Fruit fly (Drosophila melanogaster): Measurements from ENCODE around the gene Klp67A.
A peak's percentile ranks its signal among the peaks of the same experiment; 100 is the strongest.

Gene Klp67A

dm6 chr3L:9401354-9402156 is 34.7 kb upstream of the Klp67A start:
- no peak for TF ChIP-seq CG10631 (GFP tag; optimal IDR thresholded peaks at IDR 0.05)
- peak; percentile 44 to 72 for TF ChIP-seq ss (GFP tag; optimal IDR thresholded peaks at IDR 0.05)
- no peak for TF ChIP-seq CG3919 (GFP tag; optimal IDR thresholded peaks at IDR 0.05)
- no peak for TF ChIP-seq CG6276 (GFP tag; optimal IDR thresholded peaks at IDR 0.05)
- peak; percentile 56; the same call in 2 of the 3 replicates for TF ChIP-seq CG6163 (GFP tag; IDR thresholded peaks at IDR 0.05)
- no peak for TF ChIP-seq Met (GFP tag; optimal IDR thresholded peaks at IDR 0.05)
- no peak for TF ChIP-seq fd59A (GFP tag; optimal IDR thresholded peaks at IDR 0.05)
- TF ChIP-seq lz (GFP tag; optimal IDR thresholded peaks at IDR 0.05) = no peak
- TF ChIP-seq CG9139 (GFP tag; optimal IDR thresholded peaks at IDR 0.05) = peak; percentile 13
- peak; percentile 30 for TF ChIP-seq CG1621 (tag; optimal IDR thresholded peaks at IDR 0.05)
- TF ChIP-seq fkh (GFP tag; optimal IDR thresholded peaks at IDR 0.05) = peak; percentile 1
- TF ChIP-seq pdm3 (GFP tag; optimal IDR thresholded peaks at IDR 0.05) = no peak
- TF ChIP-seq CG3032 (tag; optimal IDR thresholded peaks at IDR 0.05) = no peak
- no peak for TF ChIP-seq CG6854 (GFP tag; optimal IDR thresholded peaks at IDR 0.05)
- TF ChIP-seq vri (GFP tag; optimal IDR thresholded peaks at IDR 0.05) = peak; percentile 67
- TF ChIP-seq CG16779 (tag; optimal IDR thresholded peaks at IDR 0.05) = peak; percentile 15
- no peak for TF ChIP-seq dac (GFP tag; optimal IDR thresholded peaks at IDR 0.05)
- TF ChIP-seq Ets96B (tag; optimal IDR thresholded peaks at IDR 0.05) = no peak
- no peak for TF ChIP-seq acj6 (GFP tag; optimal IDR thresholded peaks at IDR 0.05)
- TF ChIP-seq topi (GFP tag; optimal IDR thresholded peaks at IDR 0.05) = no peak
- no peak for TF ChIP-seq CG8319 (GFP tag; optimal IDR thresholded peaks at IDR 0.05)
- no peak for TF ChIP-seq svp (GFP tag)
- no peak for TF ChIP-seq Eip93F (GFP tag; optimal IDR thresholded peaks at IDR 0.05)
- no peak for TF ChIP-seq CG6792 (GFP tag; optimal IDR thresholded peaks at IDR 0.05)
- no peak for TF ChIP-seq Sox15 (GFP tag; optimal IDR thresholded peaks at IDR 0.05)
- TF ChIP-seq CG4318 (GFP tag; optimal IDR thresholded peaks at IDR 0.05) = no peak
- no peak for TF ChIP-seq CG11294 (GFP tag; IDR thresholded peaks at IDR 0.05)
- no peak for TF ChIP-seq Sox14 (GFP tag; optimal IDR thresholded peaks at IDR 0.05)
- TF ChIP-seq CG7368 (GFP tag; optimal IDR thresholded peaks at IDR 0.05) = no peak
- no peak for TF ChIP-seq salr (GFP tag; optimal IDR thresholded peaks at IDR 0.05)
- TF ChIP-seq CG32006 (GFP tag; optimal IDR thresholded peaks at IDR 0.05) = no peak
- TF ChIP-seq OdsH (GFP tag; optimal IDR thresholded peaks at IDR 0.05) = no peak
- TF ChIP-seq Eip75B (GFP tag; optimal IDR thresholded peaks at IDR 0.05) = no peak
- TF ChIP-seq Eip78C (GFP tag) = no peak
- no peak for TF ChIP-seq Smox (GFP tag; optimal IDR thresholded peaks at IDR 0.05)
- TF ChIP-seq esn (GFP tag; optimal IDR thresholded peaks at IDR 0.05) = no peak
- TF ChIP-seq fd85E (GFP tag; optimal IDR thresholded peaks at IDR 0.05) = no peak
- no peak for TF ChIP-seq Hr38 (GFP tag; optimal IDR thresholded peaks at IDR 0.05)

dm6 chr3L:9400697-9401353 is 34.0 kb upstream of the Klp67A start:
- TF ChIP-seq Hr4 (GFP tag; optimal IDR thresholded peaks at IDR 0.05) (no peak), spab (GFP tag; optimal IDR thresholded peaks at IDR 0.05) (no peak), CG6163 (GFP tag; IDR thresholded peaks at IDR 0.05) (0 out of 3 replicates have a peak, but pooled peaks have one; percentile 24), CG4318 (GFP tag; optimal IDR thresholded peaks at IDR 0.05) (no peak), svp (GFP tag) (no peak), CG11902 (GFP tag; optimal IDR thresholded peaks at IDR 0.05) (no peak), topi (GFP tag; optimal IDR thresholded peaks at IDR 0.05) (no peak), CG3032 (tag; optimal IDR thresholded peaks at IDR 0.05) (no peak), eg (GFP tag; IDR thresholded peaks at IDR 0.05) (no peak), CG9139 (GFP tag; optimal IDR thresholded peaks at IDR 0.05) (no peak), achi (GFP tag; optimal IDR thresholded peaks at IDR 0.05) (no peak), CG1621 (tag; optimal IDR thresholded peaks at IDR 0.05) (peak; percentile 58), pdm3 (GFP tag; optimal IDR thresholded peaks at IDR 0.05) (no peak), CG15336 (GFP tag; IDR thresholded peaks at IDR 0.05) (peak; percentile 43; the same call in 1 of the 2 replicates), Lpt (GFP tag; optimal IDR thresholded peaks at IDR 0.05) (no peak), CG8632 (GFP tag; optimal IDR thresholded peaks at IDR 0.05) (no peak), lz (GFP tag; optimal IDR thresholded peaks at IDR 0.05) (no peak), CG6276 (GFP tag; optimal IDR thresholded peaks at IDR 0.05) (no peak), Smox (GFP tag; optimal IDR thresholded peaks at IDR 0.05) (no peak)
